Worm (Caenorhabditis elegans) whole organism, late embryonic: ENCODE results near the gene ceh-48.

ENCODE experiments used
- C38D4.7 ChIP-seq: fragments of 200-800 bp; sonication (Bioruptor generic); optimal IDR thresholded peaks from 2 replicates; lab custom pipeline; 2018; ENCODE audit warnings: mild to moderate bottlenecking, missing genetic modification characterization, moderate library complexity, missing compliant biosample characterization
- F13H6.1 ChIP-seq: sonication (generic microtip); optimal IDR thresholded peaks from 2 replicates; lab custom pipeline; 2016; ENCODE audit warnings: missing genetic modification characterization, missing compliant biosample characterization
- K09A11.1 ChIP-seq: sonication (generic microtip); optimal IDR thresholded peaks from 2 replicates; lab custom pipeline; 2017; ENCODE audit warnings: antibody characterized with exemption, mild to moderate bottlenecking, missing genetic modification characterization, missing compliant biosample characterization; ENCODE audit not compliant: insufficient read depth
- Y22D7AL.16 ChIP-seq: sonication (generic microtip); optimal IDR thresholded peaks from 2 replicates; lab custom pipeline; 2016; ENCODE audit warnings: missing genetic modification characterization, missing compliant biosample characterization
- ceh-14 ChIP-seq: sonication (generic microtip); optimal IDR thresholded peaks from 2 replicates; lab custom pipeline; 2016; ENCODE audit warnings: missing genotype, missing genetic modification characterization, missing compliant biosample characterization
- ceh-18 ChIP-seq: sonication (generic microtip); optimal IDR thresholded peaks from 2 replicates; lab custom pipeline; 2016; ENCODE audit warnings: missing genetic modification characterization, missing compliant biosample characterization
- ceh-19 ChIP-seq: fragments of 200-800 bp; sonication (Bioruptor generic); optimal IDR thresholded peaks from 2 replicates; lab custom pipeline; 2018; ENCODE audit warnings: mild to moderate bottlenecking, missing genetic modification characterization, missing compliant biosample characterization
- ceh-2 ChIP-seq: sonication (generic microtip); optimal IDR thresholded peaks from 2 replicates; lab custom pipeline; 2016; ENCODE audit warnings: missing genotype, missing genetic modification characterization, missing compliant biosample characterization
- ceh-22 ChIP-seq: sonication (generic microtip); optimal IDR thresholded peaks from 2 replicates; lab custom pipeline; 2017; ENCODE audit warnings: missing biosample characterization, missing genetic modification characterization
- ceh-24 ChIP-seq: sonication (generic microtip); optimal IDR thresholded peaks from 2 replicates; lab custom pipeline; 2016; ENCODE audit warnings: mild to moderate bottlenecking, missing genetic modification characterization, missing compliant biosample characterization
- ceh-31 ChIP-seq: sonication (generic microtip); optimal IDR thresholded peaks from 2 replicates; lab custom pipeline; 2016; ENCODE audit warnings: missing genetic modification characterization, missing compliant biosample characterization
- ceh-34 ChIP-seq: sonication (generic microtip); optimal IDR thresholded peaks from 2 replicates; lab custom pipeline; 2016; ENCODE audit warnings: mild to moderate bottlenecking, missing genetic modification characterization, missing compliant biosample characterization
- ceh-45 ChIP-seq: fragments of 200-800 bp; sonication (Bioruptor generic); IDR thresholded peaks from 2 replicates; pipeline ENCODE4 v1.3.6; 2022; ENCODE audit warnings: missing genetic modification reagents, missing genetic modification characterization, missing compliant biosample characterization
- dmd-4 ChIP-seq: sonication (generic microtip); optimal IDR thresholded peaks from 2 replicates; lab custom pipeline; 2016; ENCODE audit warnings: borderline replicate concordance, missing genetic modification characterization, missing compliant biosample characterization
- dve-1 ChIP-seq: sonication (generic microtip); optimal IDR thresholded peaks from 2 replicates; lab custom pipeline; 2017; ENCODE audit warnings: antibody characterized with exemption, mild to moderate bottlenecking, missing genetic modification characterization, missing compliant biosample characterization
- elt-2 ChIP-seq: sonication (generic microtip); optimal IDR thresholded peaks from 2 replicates; lab custom pipeline; 2016; ENCODE audit warnings: missing genetic modification reagents, missing genetic modification characterization, missing compliant biosample characterization
- elt-4 ChIP-seq: sonication (generic microtip); optimal IDR thresholded peaks from 2 replicates; lab custom pipeline; 2016; ENCODE audit warnings: missing genetic modification characterization, missing compliant biosample characterization
- ets-4 ChIP-seq: sonication (generic microtip); optimal IDR thresholded peaks from 2 replicates; lab custom pipeline; 2016; ENCODE audit warnings: missing genetic modification characterization, missing compliant biosample characterization
- eyg-1 ChIP-seq: sonication (generic microtip); optimal IDR thresholded peaks from 2 replicates; lab custom pipeline; 2016; ENCODE audit warnings: missing genotype, missing genetic modification characterization, missing compliant biosample characterization
- fkh-10 ChIP-seq: fragments of 150-350 bp; optimal IDR thresholded peaks from 2 replicates; lab custom pipeline; 2014; ENCODE audit warnings: missing biosample characterization, missing genetic modification reagents, missing genetic modification characterization
- fkh-6 ChIP-seq: sonication (generic microtip); optimal IDR thresholded peaks from 2 replicates; lab custom pipeline; 2016; ENCODE audit warnings: missing genetic modification characterization, missing compliant biosample characterization
- gmeb-2 ChIP-seq: sonication (generic microtip); optimal IDR thresholded peaks from 2 replicates; lab custom pipeline; 2016; ENCODE audit warnings: missing genetic modification characterization, inconsistent platforms, missing compliant biosample characterization
- hlh-13 ChIP-seq: fragments of 200-800 bp; sonication (Bioruptor generic); optimal IDR thresholded peaks from 2 replicates; lab custom pipeline; 2018; ENCODE audit warnings: mild to moderate bottlenecking, missing genetic modification characterization, missing compliant biosample characterization
- hlh-15 ChIP-seq: sonication (generic microtip); optimal IDR thresholded peaks from 2 replicates; lab custom pipeline; 2016; ENCODE audit warnings: missing genetic modification characterization, missing compliant biosample characterization
- hlh-30 ChIP-seq: sonication (generic microtip); optimal IDR thresholded peaks from 2 replicates; lab custom pipeline; 2017; ENCODE audit warnings: antibody characterized with exemption, missing genetic modification characterization, missing compliant biosample characterization; ENCODE audit not compliant: insufficient read depth
- lin-11 ChIP-seq: fragments of 200-800 bp; sonication (Bioruptor generic); optimal IDR thresholded peaks from 2 replicates; lab custom pipeline; 2018; ENCODE audit warnings: mild to moderate bottlenecking, missing genetic modification characterization, missing compliant biosample characterization
- mec-3 ChIP-seq: sonication (generic microtip); optimal IDR thresholded peaks from 2 replicates; lab custom pipeline; 2016; ENCODE audit warnings: borderline replicate concordance, missing genetic modification characterization, missing compliant biosample characterization
- nfya-1 ChIP-seq: sonication (generic microtip); optimal IDR thresholded peaks from 2 replicates; lab custom pipeline; 2017; ENCODE audit warnings: missing genetic modification characterization, mild to moderate bottlenecking, missing compliant biosample characterization, antibody characterized with exemption, moderate library complexity
- nhr-11 ChIP-seq: fragments of 150-350 bp; optimal IDR thresholded peaks from 2 replicates; lab custom pipeline; 2014; ENCODE audit warnings: missing biosample characterization, missing genetic modification characterization
- odd-2 ChIP-seq: sonication (generic microtip); optimal IDR thresholded peaks from 2 replicates; lab custom pipeline; 2017; ENCODE audit warnings: antibody characterized with exemption, mild to moderate bottlenecking, missing genetic modification characterization, missing compliant biosample characterization
- pat-9 ChIP-seq: fragments of 200-800 bp; sonication (Bioruptor generic); optimal IDR thresholded peaks from 2 replicates; lab custom pipeline; 2018; ENCODE audit warnings: mild to moderate bottlenecking, missing genetic modification characterization, moderate library complexity, missing compliant biosample characterization
- pax-1 ChIP-seq: fragments of 150-350 bp; optimal IDR thresholded peaks from 2 replicates; lab custom pipeline; 2014; ENCODE audit warnings: missing biosample characterization, missing genetic modification characterization
- pha-2 ChIP-seq: sonication (generic microtip); optimal IDR thresholded peaks from 2 replicates; lab custom pipeline; 2017; ENCODE audit warnings: mild to moderate bottlenecking, missing genetic modification characterization, missing compliant biosample characterization
- pha-4 ChIP-seq: fragments of 150-350 bp; optimal IDR thresholded peaks from 2 replicates; lab custom pipeline; 2018; ENCODE audit warnings: missing biosample characterization, missing genetic modification reagents, missing genetic modification characterization
- pqm-1 ChIP-seq: sonication (generic microtip); optimal IDR thresholded peaks from 2 replicates; lab custom pipeline; 2016; ENCODE audit warnings: missing genetic modification characterization, missing compliant biosample characterization
- pros-1 ChIP-seq: fragments of 150-350 bp; optimal IDR thresholded peaks from 2 replicates; lab custom pipeline; 2014; ENCODE audit warnings: missing biosample characterization, missing genetic modification reagents, missing genetic modification characterization
- ref-2 ChIP-seq: sonication (generic microtip); optimal IDR thresholded peaks from 2 replicates; lab custom pipeline; 2016; ENCODE audit warnings: missing genetic modification characterization, missing compliant biosample characterization
- rnt-1 ChIP-seq: sonication (generic microtip); optimal IDR thresholded peaks from 2 replicates; lab custom pipeline; 2016; ENCODE audit warnings: missing genetic modification characterization, missing compliant biosample characterization
- sox-2 ChIP-seq: fragments of 200-800 bp; sonication (Bioruptor generic); IDR thresholded peaks from 2 replicates; pipeline ENCODE4 v1.3.6; 2022; ENCODE audit warnings: missing genetic modification reagents, missing genetic modification characterization, missing compliant biosample characterization
- syd-9 ChIP-seq: sonication (generic microtip); optimal IDR thresholded peaks from 2 replicates; lab custom pipeline; 2016; ENCODE audit warnings: mild to moderate bottlenecking, missing genetic modification characterization, moderate library complexity, missing compliant biosample characterization
- tbx-2 ChIP-seq: sonication (generic microtip); optimal IDR thresholded peaks from 2 replicates; lab custom pipeline; 2016; ENCODE audit warnings: missing genetic modification characterization, missing compliant biosample characterization
- tbx-7 ChIP-seq: sonication (generic microtip); optimal IDR thresholded peaks from 2 replicates; lab custom pipeline; 2016; ENCODE audit warnings: missing genotype, missing genetic modification characterization, missing compliant biosample characterization
- ttx-3 ChIP-seq: sonication (generic microtip); optimal IDR thresholded peaks from 2 replicates; lab custom pipeline; 2016; ENCODE audit warnings: missing genetic modification reagents, missing genetic modification characterization, missing compliant biosample characterization
- unc-42 ChIP-seq: sonication (generic microtip); optimal IDR thresholded peaks from 2 replicates; lab custom pipeline; 2016; ENCODE audit warnings: missing genotype, missing genetic modification characterization, missing compliant biosample characterization
- unc-55 ChIP-seq: sonication (generic microtip); optimal IDR thresholded peaks from 2 replicates; lab custom pipeline; 2017; ENCODE audit warnings: missing biosample characterization, missing genetic modification reagents, missing genetic modification characterization
- zip-5 ChIP-seq: sonication (generic microtip); optimal IDR thresholded peaks from 2 replicates; lab custom pipeline; 2016; ENCODE audit warnings: missing genetic modification characterization, missing compliant biosample characterization

The ceh-48 gene

DNA sequence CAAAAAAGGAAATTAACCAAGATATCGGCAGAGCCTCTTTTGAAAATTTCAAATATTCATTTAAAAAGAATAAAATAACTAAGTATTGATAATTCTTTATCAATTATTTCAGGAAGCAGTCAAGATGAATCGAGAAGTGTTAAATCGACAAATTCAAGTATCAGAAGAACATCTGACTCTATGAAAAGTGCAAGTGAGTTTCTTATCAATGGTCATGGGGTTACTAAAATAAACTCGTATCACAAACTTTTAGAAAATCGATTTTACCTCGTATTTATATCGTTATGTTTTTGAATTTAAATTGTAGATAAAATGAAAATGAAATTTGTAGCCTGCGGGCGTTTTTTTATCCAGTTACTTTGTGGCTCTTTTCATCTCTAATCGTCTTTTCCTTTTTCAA, 40.4 kb upstream of the ceh-48 start:
- TF ChIP-seq lin-11 (tag; lab: Kevin White, UChicago) (no peak), pax-1 (tag; lab: Kevin White, UChicago) (no peak), ref-2 (tag; lab: Kevin White, UChicago) (no peak), tbx-2 (tag; lab: Kevin White, UChicago) (no peak), pha-4 (tag; lab: Kevin White, UChicago) (no peak), odd-2 (tag; lab: Kevin White, UChicago) (no peak), syd-9 (tag; lab: Kevin White, UChicago) (no peak), ceh-31 (no peak), rnt-1 (no peak), nhr-11 (tag; lab: Kevin White, UChicago) (no peak), fkh-6 (tag; lab: Kevin White, UChicago) (no peak), ceh-22 (tag; lab: Kevin White, UChicago) (no peak), hlh-30 (no peak), Y22D7AL.16 (tag; lab: Kevin White, UChicago) (no peak), F13H6.1 (no peak), eyg-1 (tag; lab: Kevin White, UChicago) (no peak), pat-9 (tag; lab: Kevin White, UChicago) (no peak), ceh-19 (no peak)

DNA sequence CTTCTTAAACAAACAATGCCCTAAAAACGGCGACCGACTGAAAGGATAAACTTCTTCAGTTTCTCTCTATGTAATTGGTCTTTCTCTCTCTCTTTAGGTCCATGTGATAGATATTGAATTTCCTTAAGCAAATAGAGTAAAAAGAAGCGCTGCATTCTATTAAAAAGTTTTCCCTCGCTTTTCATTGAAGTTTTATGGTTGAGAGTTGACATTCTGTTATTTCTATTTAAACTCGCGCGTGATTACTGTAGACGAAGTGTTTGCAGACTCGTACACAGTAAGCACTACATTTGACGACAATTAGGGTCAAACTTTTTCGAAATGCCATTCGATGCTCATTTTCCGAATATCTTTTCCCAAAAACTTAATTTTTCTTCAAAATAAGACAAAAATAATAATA, 34.8 kb upstream of the ceh-48 start:
- TF ChIP-seq pax-1 (tag; lab: Kevin White, UChicago) (no peak), K09A11.1 (tag; lab: Kevin White, UChicago) (no peak)

DNA sequence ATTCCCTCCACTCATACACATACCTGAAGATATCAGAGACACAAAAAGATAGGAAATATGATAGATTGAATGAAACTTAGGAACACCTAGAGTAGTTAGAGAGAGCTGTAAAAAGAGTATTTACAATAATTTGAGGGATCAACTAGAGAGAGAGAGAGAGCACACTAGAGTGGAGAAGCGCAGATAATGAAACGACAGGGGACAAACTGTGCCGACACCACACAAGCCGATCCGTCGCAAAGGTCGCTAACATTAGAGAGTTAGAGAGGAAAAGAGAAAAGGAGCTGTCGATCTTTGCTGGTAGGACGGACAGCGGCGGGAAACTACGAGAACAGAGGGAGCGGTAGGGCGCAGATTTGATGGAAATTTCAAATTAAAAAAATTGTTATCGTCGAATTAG, 26.8 kb upstream of the ceh-48 start, which contains the start of gene dyci-1:
dyci-1 (minus strand) TSS at position 122 of the 400 bp plus-strand sequence.
- TF ChIP-seq ceh-14 (tag; lab: Kevin White, UChicago) = no peak
- no peak for TF ChIP-seq pha-2 (tag; lab: Kevin White, UChicago)
- TF ChIP-seq elt-4 = no peak
- TF ChIP-seq ceh-2 (tag; lab: Kevin White, UChicago) = no peak
- no peak for TF ChIP-seq ttx-3 (tag; lab: Kevin White, UChicago)
- TF ChIP-seq dve-1 = no peak
- TF ChIP-seq zip-5 (tag; lab: Kevin White, UChicago) = no peak
- no peak for TF ChIP-seq pat-9 (tag; lab: Kevin White, UChicago)
- no peak for TF ChIP-seq tbx-7 (tag; lab: Kevin White, UChicago)
- peak; percentile 32 for TF ChIP-seq ceh-18 (tag; lab: Kevin White, UChicago)
- no peak for TF ChIP-seq ets-4 (tag; lab: Kevin White, UChicago)
- TF ChIP-seq unc-42 (tag; lab: Kevin White, UChicago) = no peak
- peak; percentile 2 for TF ChIP-seq ceh-22 (tag; lab: Kevin White, UChicago)
- TF ChIP-seq tbx-2 (tag; lab: Kevin White, UChicago) = peak; percentile 47
- no peak for TF ChIP-seq ceh-34
- no peak for TF ChIP-seq C38D4.7
- TF ChIP-seq mec-3 (tag; lab: Kevin White, UChicago) = no peak
- TF ChIP-seq odd-2 (tag; lab: Kevin White, UChicago) = no peak
- TF ChIP-seq pros-1 (tag; lab: Kevin White, UChicago) = no peak
- no peak for TF ChIP-seq elt-2
- TF ChIP-seq nfya-1 (tag; lab: Kevin White, UChicago) = no peak
- TF ChIP-seq ceh-31 = peak; percentile 1
- TF ChIP-seq ceh-45 = no peak
- no peak for TF ChIP-seq F13H6.1

DNA sequence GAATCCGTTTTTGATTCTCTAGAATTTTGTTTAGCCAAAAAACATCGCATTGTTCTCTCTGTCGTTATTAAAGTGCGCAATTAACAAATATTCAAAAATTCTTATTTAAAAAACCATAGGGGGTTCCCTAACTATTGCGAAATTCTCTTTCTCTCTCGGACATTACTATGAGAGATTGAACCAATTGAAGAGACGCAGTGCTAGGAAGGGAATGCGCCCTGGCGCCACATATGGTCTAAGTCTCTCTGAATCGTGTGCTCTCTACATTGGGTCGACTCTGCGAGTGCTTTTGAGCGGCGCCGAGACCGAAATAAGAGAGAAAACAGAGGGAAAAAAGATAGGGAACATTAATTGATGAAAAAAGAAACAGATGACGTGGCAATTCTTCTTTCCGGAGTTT, 26.0 kb upstream of the ceh-48 start:
- TF ChIP-seq hlh-15 (tag; lab: Kevin White, UChicago) = no peak
- TF ChIP-seq fkh-10 (GFP tag; lab: Kevin White, UChicago) = no peak
- TF ChIP-seq pqm-1 = no peak
- no peak for TF ChIP-seq dmd-4 (tag; lab: Kevin White, UChicago)
- no peak for TF ChIP-seq hlh-13 (GFP tag; lab: Kevin White, UChicago)
- peak; percentile 31 for TF ChIP-seq unc-42 (tag; lab: Kevin White, UChicago)
- TF ChIP-seq unc-55 (GFP tag; lab: Kevin White, UChicago) = peak; percentile 20
- no peak for TF ChIP-seq gmeb-2 (tag; lab: Kevin White, UChicago)
- no peak for TF ChIP-seq sox-2 (GFP tag; lab: Robert Waterston, UW)
- TF ChIP-seq nfya-1 (tag; lab: Kevin White, UChicago) = peak; percentile 34
- TF ChIP-seq ceh-24 (tag; lab: Kevin White, UChicago) = no peak
